Worm (Caenorhabditis elegans) whole organism, mixed stage, embryonic: ENCODE results near the gene R102.2.
"Not testable (repeated sequence)": the region's sequence is repeated elsewhere in the genome, so short reads cannot be mapped to it uniquely, and the experiment has no call there.

Source experiments
- blmp-1 ChIP-seq: fragments of 150-350 bp; optimal IDR thresholded peaks from 2 replicates; lab custom pipeline; 2014; ENCODE audit warnings: missing biosample characterization, missing genetic modification characterization
- ces-1 ChIP-seq: fragments of 150-350 bp; optimal IDR thresholded peaks from 2 replicates; lab custom pipeline; 2014; ENCODE audit warnings: missing biosample characterization, missing genetic modification reagents, missing genetic modification characterization
- elt-1 ChIP-seq: sonication (generic microtip); optimal IDR thresholded peaks from 2 replicates; lab custom pipeline; 2017; ENCODE audit warnings: missing genetic modification characterization, mild to moderate bottlenecking, missing compliant biosample characterization, antibody characterized with exemption, moderate library complexity, borderline replicate concordance; ENCODE audit not compliant: insufficient read depth
- ham-2 ChIP-seq: fragments of 200-800 bp; sonication (Bioruptor generic); optimal IDR thresholded peaks from 2 replicates; lab custom pipeline; 2018; ENCODE audit warnings: mild to moderate bottlenecking, missing genetic modification characterization, missing compliant biosample characterization
- mep-1 ChIP-seq: fragments of 150-350 bp; optimal IDR thresholded peaks from 2 replicates; lab custom pipeline; 2017; ENCODE audit warnings: missing biosample characterization, missing genetic modification reagents, missing genetic modification characterization, inconsistent platforms
- nhr-237 ChIP-seq: fragments of 150-350 bp; optimal IDR thresholded peaks from 2 replicates; lab custom pipeline; 2014; ENCODE audit warnings: missing biosample characterization, missing genetic modification characterization
- nhr-28 ChIP-seq: fragments of 150-350 bp; optimal IDR thresholded peaks from 2 replicates; lab custom pipeline; 2014; ENCODE audit warnings: missing biosample characterization, missing genetic modification characterization
- pha-4 ChIP-seq: fragments of 150-350 bp; optimal IDR thresholded peaks from 2 replicates; lab custom pipeline; 2018; ENCODE audit warnings: missing biosample characterization, missing genetic modification reagents, missing genetic modification characterization
- snpc-4 ChIP-seq: fragments of 150-350 bp; optimal IDR thresholded peaks from 2 replicates; lab custom pipeline; 2014; ENCODE audit warnings: missing biosample characterization, missing genetic modification characterization
- tbx-8 ChIP-seq: fragments of 200-800 bp; sonication (Bioruptor generic); optimal IDR thresholded peaks from 2 replicates; lab custom pipeline; 2018; ENCODE audit warnings: mild to moderate bottlenecking, missing genetic modification characterization, moderate library complexity, missing compliant biosample characterization
- unc-62 ChIP-seq: fragments of 150-350 bp; optimal IDR thresholded peaks from 2 replicates; lab custom pipeline; 2014; ENCODE audit warnings: missing biosample characterization, missing genetic modification reagents, missing genetic modification characterization
- ztf-11 ChIP-seq: fragments of 150-350 bp; optimal IDR thresholded peaks from 2 replicates; lab custom pipeline; 2014; ENCODE audit warnings: missing biosample characterization, missing genetic modification characterization

ce11 chrIV:10687307-10687706 is at the start of gene R102.2:
- TF ChIP-seq pha-4 (tag; lab: Kevin White, UChicago); snpc-4; tbx-8 (GFP tag; lab: Kevin White, UChicago); nhr-237 (tag; lab: Kevin White, UChicago); mep-1 (tag; lab: Kevin White, UChicago); ces-1 (GFP tag; lab: Kevin White, UChicago); ztf-11; ham-2 (GFP tag; lab: Kevin White, UChicago); blmp-1; elt-1 (tag; lab: Kevin White, UChicago); unc-62 (GFP tag; lab: Kevin White, UChicago); nhr-28: not testable (repeated sequence)
